Fruit fly (Drosophila melanogaster) whole organism, embryonic: ENCODE measurements around the gene CG34453.

Source experiments
- Awh ChIP-seq: fragments of 200-800 bp; sonication (Bioruptor generic); IDR thresholded peaks from 2 replicates; pipeline ENCODE4, ENCODE4 v1.3.6; 2022; ENCODE audit warnings: missing biosample characterization, missing genetic modification characterization
- B-H1 ChIP-seq: fragments of 200-800 bp; sonication (Bioruptor generic); IDR thresholded peaks from 3 replicates; pipeline ENCODE4 v1.3.6; 2022; ENCODE audit warnings: missing biosample characterization, missing genetic modification characterization
- BEAF-32 ChIP-seq: fragments of 200-800 bp; sonication (Bioruptor generic); optimal IDR thresholded peaks from 3 replicates; lab custom pipeline; 2017; ENCODE audit warnings: missing biosample characterization, missing genetic modification characterization, mild to moderate bottlenecking, moderate library complexity, missing genetic modification reagents
- Bdp1 ChIP-seq: fragments of 200-800 bp; sonication (Bioruptor generic); optimal IDR thresholded peaks from 3 replicates; lab custom pipeline; 2016; ENCODE audit warnings: missing biosample characterization, missing genetic modification characterization
- C15 ChIP-seq: fragments of 200-800 bp; sonication (Bioruptor generic); IDR thresholded peaks from 3 replicates; pipeline ENCODE4 v1.3.6; 2022; ENCODE audit warnings: missing biosample characterization, missing genetic modification characterization
- CG10267 ChIP-seq: fragments of 200-800 bp; sonication (Bioruptor generic); optimal IDR thresholded peaks from 2 replicates; lab custom pipeline; 2018; ENCODE audit warnings: missing biosample characterization, mild to moderate bottlenecking, missing genetic modification characterization, moderate library complexity
- CG13287 ChIP-seq: fragments of 200-800 bp; sonication (Bioruptor generic); IDR thresholded peaks from 2 replicates; pipeline ENCODE4 v1.3.6; 2022; ENCODE audit warnings: missing biosample characterization, missing genetic modification characterization; ENCODE audit not compliant: partially characterized antibody
- CG14667 ChIP-seq: fragments of 200-800 bp; sonication (Bioruptor generic); IDR thresholded peaks from 2 replicates; pipeline ENCODE4 v1.3.6; 2022; ENCODE audit warnings: missing biosample characterization, missing genetic modification characterization
- CG15269 ChIP-seq: fragments of 200-800 bp; sonication (Bioruptor generic); optimal IDR thresholded peaks from 2 replicates; lab custom pipeline; 2018; ENCODE audit warnings: missing biosample characterization, mild to moderate bottlenecking, missing genetic modification characterization, moderate library complexity
- CG16813 ChIP-seq: fragments of 200-800 bp; sonication (Bioruptor generic); IDR thresholded peaks from 3 replicates; pipeline ENCODE4 v1.3.6; 2022; ENCODE audit warnings: missing biosample characterization, missing genetic modification characterization; ENCODE audit not compliant: partially characterized antibody
- CG17186 ChIP-seq: fragments of 200-800 bp; sonication (Bioruptor generic); optimal IDR thresholded peaks from 3 replicates; lab custom pipeline; 2017; ENCODE audit warnings: missing biosample characterization, missing genetic modification reagents, missing genetic modification characterization
- CG17612 ChIP-seq: fragments of 200-800 bp; sonication (Bioruptor generic); IDR thresholded peaks from 2 replicates; pipeline ENCODE4 v1.3.6; 2022; ENCODE audit warnings: missing biosample characterization, missing genetic modification characterization
- CG18599 ChIP-seq: fragments of 200-800 bp; sonication (Bioruptor generic); optimal IDR thresholded peaks from 3 replicates; lab custom pipeline; 2017; ENCODE audit warnings: missing biosample characterization, missing genetic modification characterization, mild to moderate bottlenecking, moderate library complexity, missing genetic modification reagents
- CG18764 ChIP-seq: fragments of 200-800 bp; sonication (Bioruptor generic); optimal IDR thresholded peaks from 3 replicates; lab custom pipeline; 2016; ENCODE audit warnings: missing biosample characterization, missing genetic modification characterization
- CG2202 ChIP-seq: fragments of 200-800 bp; sonication (Bioruptor generic); optimal IDR thresholded peaks from 2 replicates; lab custom pipeline; 2018; ENCODE audit warnings: missing biosample characterization, mild to moderate bottlenecking, missing genetic modification characterization
- CG31388 ChIP-seq: fragments of 200-800 bp; sonication (Bioruptor generic); optimal IDR thresholded peaks from 2 replicates; lab custom pipeline; 2016; ENCODE audit warnings: missing biosample characterization, missing genetic modification characterization
- CG3163 ChIP-seq: fragments of 200-800 bp; sonication (Bioruptor generic); optimal IDR thresholded peaks from 3 replicates; lab custom pipeline; 2016; ENCODE audit warnings: missing biosample characterization, missing genetic modification characterization
- CG32767 ChIP-seq: fragments of 200-800 bp; sonication (Bioruptor generic); IDR thresholded peaks from 2 replicates; pipeline ENCODE4 v1.3.6; 2022; ENCODE audit warnings: missing biosample characterization, missing genetic modification characterization
- CG3281 ChIP-seq: fragments of 200-800 bp; sonication (Bioruptor generic); optimal IDR thresholded peaks from 3 replicates; lab custom pipeline; 2017; ENCODE audit warnings: missing biosample characterization, mild to moderate bottlenecking, missing genetic modification characterization
- CG3995 ChIP-seq: fragments of 200-800 bp; sonication (Bioruptor generic); optimal IDR thresholded peaks from 3 replicates; lab custom pipeline; 2016; ENCODE audit warnings: missing biosample characterization, missing genetic modification characterization
- CG4617 ChIP-seq: fragments of 200-800 bp; sonication (Bioruptor generic); optimal IDR thresholded peaks from 3 replicates; lab custom pipeline; 2016; ENCODE audit warnings: missing biosample characterization, missing genetic modification characterization, borderline replicate concordance
- CG6654 ChIP-seq: fragments of 200-800 bp; sonication (Bioruptor generic); optimal IDR thresholded peaks from 2 replicates; lab custom pipeline; 2017; ENCODE audit warnings: missing biosample characterization, mild to moderate bottlenecking, missing genetic modification characterization
- CG7839 ChIP-seq: fragments of 200-800 bp; sonication (Bioruptor generic); optimal IDR thresholded peaks from 3 replicates; lab custom pipeline; 2018; ENCODE audit warnings: missing biosample characterization, mild to moderate bottlenecking, missing genetic modification characterization, moderate library complexity
- CG8359 ChIP-seq: fragments of 200-800 bp; sonication (Bioruptor generic); optimal IDR thresholded peaks from 2 replicates; lab custom pipeline; 2017; ENCODE audit warnings: missing biosample characterization, mild to moderate bottlenecking, missing genetic modification characterization, borderline replicate concordance
- CG8924 ChIP-seq: fragments of 200-800 bp; optimal IDR thresholded peaks from 3 replicates; lab custom pipeline; 2019; ENCODE audit warnings: missing biosample characterization, mild to moderate bottlenecking, missing genetic modification characterization, moderate library complexity
- CTCF ChIP-seq: fragments of 200-800 bp; sonication (Bioruptor generic); optimal IDR thresholded peaks from 2 replicates; lab custom pipeline; 2017; ENCODE audit warnings: missing biosample characterization, mild to moderate bottlenecking, missing genetic modification characterization, moderate library complexity
- CkIIα-i1 ChIP-seq: fragments of 200-800 bp; sonication (Bioruptor generic); IDR thresholded peaks from 2 replicates; pipeline ENCODE4 v1.3.6; 2022; ENCODE audit warnings: missing biosample characterization, missing genetic modification characterization
- Doc2 ChIP-seq: fragments of 200-800 bp; sonication (Bioruptor generic); IDR thresholded peaks from 2 replicates; pipeline ENCODE4 v1.3.6; 2022; ENCODE audit warnings: missing biosample characterization, missing genetic modification characterization
- H2.0 ChIP-seq: fragments of 200-800 bp; sonication (Bioruptor generic); IDR thresholded peaks from 2 replicates; pipeline ENCODE4 v1.3.6; 2022; ENCODE audit warnings: missing biosample characterization, missing genetic modification characterization
- HHEX ChIP-seq: fragments of 200-800 bp; sonication (Bioruptor generic); optimal IDR thresholded peaks from 3 replicates; lab custom pipeline; 2017; ENCODE audit warnings: missing biosample characterization, mild to moderate bottlenecking, missing genetic modification characterization, missing genetic modification reagents
- HLH4C ChIP-seq: fragments of 200-800 bp; sonication (Bioruptor generic); IDR thresholded peaks from 3 replicates; pipeline ENCODE4 v1.3.6; 2022; ENCODE audit warnings: missing biosample characterization, missing genetic modification characterization; ENCODE audit not compliant: partially characterized antibody
- Med ChIP-seq: fragments of 200-800 bp; sonication (Bioruptor generic); peaks from one replicate; lab custom pipeline; 2016; ENCODE audit warnings: missing biosample characterization, missing genetic modification characterization, mild to moderate bottlenecking, inconsistent platforms, moderate library complexity
- NFAT ChIP-seq: fragments of 200-800 bp; sonication (Bioruptor generic); IDR thresholded peaks from 2 replicates; pipeline ENCODE4 v1.3.6; 2022; ENCODE audit warnings: missing biosample characterization, missing genetic modification characterization
- Nf-YC ChIP-seq: fragments of 200-800 bp; optimal IDR thresholded peaks from 3 replicates; lab custom pipeline; 2019; ENCODE audit warnings: missing biosample characterization, mild to moderate bottlenecking, missing genetic modification characterization, moderate library complexity
- Xrp1 ChIP-seq: fragments of 200-800 bp; sonication (Bioruptor generic); IDR thresholded peaks from 2 replicates; pipeline ENCODE4 v1.3.6; 2022; ENCODE audit warnings: missing biosample characterization, missing genetic modification characterization
- ash1 ChIP-seq: fragments of 200-800 bp; sonication (Bioruptor generic); optimal IDR thresholded peaks from 2 replicates; lab custom pipeline; 2018; ENCODE audit warnings: missing biosample characterization, mild to moderate bottlenecking, missing genetic modification characterization
- cg ChIP-seq: fragments of 200-800 bp; sonication (Bioruptor generic); optimal IDR thresholded peaks from 3 replicates; lab custom pipeline; 2019; ENCODE audit warnings: missing biosample characterization, mild to moderate bottlenecking, missing genetic modification characterization, moderate library complexity
- chm ChIP-seq: fragments of 200-800 bp; sonication (Bioruptor generic); IDR thresholded peaks from 2 replicates; pipeline ENCODE4 v1.3.6; 2022; ENCODE audit warnings: missing biosample characterization, missing genetic modification characterization
- gsb-n ChIP-seq: fragments of 200-800 bp; sonication (Bioruptor generic); optimal IDR thresholded peaks from 3 replicates; lab custom pipeline; 2018; ENCODE audit warnings: missing biosample characterization, mild to moderate bottlenecking, missing genetic modification characterization
- gt ChIP-seq: fragments of 200-800 bp; sonication (Bioruptor generic); IDR thresholded peaks from 2 replicates; pipeline ENCODE4 v1.3.6; 2022; ENCODE audit warnings: missing biosample characterization, missing genetic modification characterization
- hb ChIP-seq: fragments of 200-800 bp; sonication (Bioruptor generic); IDR thresholded peaks from 3 replicates; pipeline ENCODE4 v1.3.6; 2022; ENCODE audit warnings: missing biosample characterization, missing genetic modification characterization; ENCODE audit not compliant: partially characterized antibody
- jigr1 ChIP-seq: fragments of 200-800 bp; sonication (Bioruptor generic); IDR thresholded peaks from 3 replicates; pipeline ENCODE4 v1.3.6; 2022; ENCODE audit warnings: missing biosample characterization, missing genetic modification characterization
- jing ChIP-seq: fragments of 200-800 bp; sonication (Bioruptor generic); optimal IDR thresholded peaks from 2 replicates; lab custom pipeline; 2018; ENCODE audit warnings: missing biosample characterization, mild to moderate bottlenecking, missing genetic modification characterization
- klu ChIP-seq: fragments of 200-800 bp; sonication (Bioruptor generic); IDR thresholded peaks from 2 replicates; pipeline ENCODE4 v1.3.6; 2022; ENCODE audit warnings: missing biosample characterization, missing genetic modification characterization
- luna ChIP-seq: fragments of 200-800 bp; sonication (Bioruptor generic); optimal IDR thresholded peaks from 2 replicates; lab custom pipeline; 2016; ENCODE audit warnings: missing biosample characterization, missing genetic modification characterization
- nerfin-1 ChIP-seq: fragments of 200-800 bp; sonication (Bioruptor generic); optimal IDR thresholded peaks from 3 replicates; lab custom pipeline; 2019; ENCODE audit warnings: missing biosample characterization, mild to moderate bottlenecking, missing genetic modification characterization, moderate library complexity
- ranshi ChIP-seq: fragments of 200-800 bp; sonication (Bioruptor generic); IDR thresholded peaks from 2 replicates; pipeline ENCODE4 v1.3.6; 2022; ENCODE audit warnings: missing biosample characterization, missing genetic modification characterization
- scrt ChIP-seq: fragments of 200-800 bp; sonication (Bioruptor generic); optimal IDR thresholded peaks from 2 replicates; lab custom pipeline; 2018; ENCODE audit warnings: missing biosample characterization, mild to moderate bottlenecking, missing genetic modification characterization, moderate library complexity
- slbo ChIP-seq: fragments of 200-800 bp; sonication (Bioruptor generic); IDR thresholded peaks from 2 replicates; pipeline ENCODE4 v1.3.6; 2022; ENCODE audit warnings: missing biosample characterization, missing genetic modification characterization
- sr ChIP-seq: fragments of 200-800 bp; sonication (Bioruptor generic); IDR thresholded peaks from 3 replicates; pipeline ENCODE4 v1.3.6; 2022; ENCODE audit warnings: missing biosample characterization, missing genetic modification characterization
- vnd ChIP-seq: fragments of 200-800 bp; sonication (Bioruptor generic); IDR thresholded peaks from 3 replicates; pipeline ENCODE4 v1.3.6; 2022; ENCODE audit warnings: missing biosample characterization, missing genetic modification characterization; ENCODE audit not compliant: partially characterized antibody

CG34453 gene

dm6 chr3L:184251-184650 is 48.9 kb downstream of the CG34453 start, which contains the start of the genes CG34140, Mkp and Mtch (continued):
- TF ChIP-seq CG18599 (peak; percentile 88), jing (GFP tag; lab: Kevin White, UChicago) (no peak), CG3281 (GFP tag; lab: Kevin White, UChicago) (no peak), CG18764 (GFP tag; lab: Kevin White, UChicago) (peak; percentile 72), Xrp1 (GFP tag; lab: Robert Waterston, UW) (peak; percentile 90), CG13287 (GFP tag; lab: Robert Waterston, UW) (peak; percentile 99), slbo (peak; percentile 88), H2.0 (GFP tag; lab: Robert Waterston, UW) (peak; percentile 76), CG31388 (peak; percentile 54), gsb-n (tag; lab: Kevin White, UChicago) (no peak), Awh (GFP tag; lab: Robert Waterston, UW) (peak; percentile 72), CG3163 (GFP tag; lab: Kevin White, UChicago) (peak; percentile 42), C15 (GFP tag; lab: Robert Waterston, UW) (peak; percentile 67; the same call in 1 of the 3 replicates), Bdp1 (GFP tag; lab: Kevin White, UChicago) (peak; percentile 85), CG2202 (tag; lab: Kevin White, UChicago) (peak; percentile 71), CG16813 (GFP tag; lab: Robert Waterston, UW) (peak; percentile 95), ranshi (GFP tag; lab: Robert Waterston, UW) (peak; percentile 80; the same call in 1 of the 2 replicates), CG4617 (GFP tag; lab: Kevin White, UChicago) (peak; percentile 93), CG8924 (tag; lab: Kevin White, UChicago) (peak; percentile 82), gt (GFP tag; lab: Robert Waterston, UW) (no peak), scrt (GFP tag; lab: Kevin White, UChicago) (no peak), HHEX (peak; percentile 56), CkIIα-i1 (no peak), ash1 (GFP tag; lab: Kevin White, UChicago) (peak; percentile 9), CG7839 (tag; lab: Kevin White, UChicago) (no peak), chm (GFP tag; lab: Robert Waterston, UW) (peak; percentile 64), jigr1 (GFP tag; lab: Robert Waterston, UW) (no peak), HLH4C (GFP tag; lab: Robert Waterston, UW) (peak; percentile 92), CG14667 (GFP tag; lab: Robert Waterston, UW) (peak; percentile 70), nerfin-1 (peak; percentile 99), BEAF-32 (peak; percentile 97), CG17612 (GFP tag; lab: Robert Waterston, UW) (no peak), vnd (GFP tag; lab: Robert Waterston, UW) (peak; percentile 94), klu (GFP tag; lab: Robert Waterston, UW) (peak; percentile 74), CG8359 (GFP tag; lab: Kevin White, UChicago) (no peak), cg (GFP tag; lab: Kevin White, UChicago) (no peak), luna (GFP tag; lab: Kevin White, UChicago) (peak; percentile 55), hb (GFP tag; lab: Robert Waterston, UW) (peak; percentile 82), CG10267 (tag; lab: Kevin White, UChicago) (peak; percentile 87), CG15269 (tag; lab: Kevin White, UChicago) (no peak), CG3995 (GFP tag; lab: Kevin White, UChicago) (peak; percentile 74), Nf-YC (no peak), CG17186 (GFP tag; lab: Kevin White, UChicago) (peak; percentile 77), Doc2 (no peak), Med (GFP tag; lab: Kevin White, UChicago) (peak; percentile 99), sr (GFP tag; lab: Robert Waterston, UW) (0 out of 3 replicates have a peak, but pooled peaks have one; percentile 3), CG6654 (GFP tag; lab: Kevin White, UChicago) (no peak), CG32767 (GFP tag; lab: Robert Waterston, UW) (peak; percentile 89), CTCF (GFP tag; lab: Kevin White, UChicago) (no peak), B-H1 (GFP tag; lab: Robert Waterston, UW) (no peak; the same call in 2 of the 3 replicates), NFAT (GFP tag; lab: Robert Waterston, UW) (peak; percentile 76; the same call in 1 of the 2 replicates)
